Worm (Caenorhabditis elegans): ENCODE measurements around the gene C46C2.6.

DNA sequence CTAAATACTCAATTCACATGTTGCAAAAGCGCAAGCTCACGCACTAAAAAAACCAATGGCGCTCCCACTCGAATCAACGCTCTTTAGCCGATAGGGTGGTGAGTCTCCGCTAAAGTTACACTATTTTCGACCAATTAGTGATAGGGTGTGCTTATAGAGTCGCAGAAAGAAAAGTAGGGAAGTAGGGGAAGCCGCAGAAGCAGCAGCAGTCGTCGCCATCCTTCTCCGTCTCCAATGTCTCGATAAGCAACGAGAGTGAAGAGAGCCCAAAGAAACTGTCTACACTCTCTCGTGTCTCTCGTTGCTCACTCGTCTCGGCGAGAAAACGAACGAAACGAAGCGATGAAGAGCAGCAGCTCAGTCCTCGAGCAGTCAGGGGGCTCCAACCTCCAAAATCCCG, 15.5 kb upstream of the C46C2.6 start:
- no peak for TF ChIP-seq ztf-23 (GFP tag; IDR thresholded peaks at IDR 0.05)
- TF ChIP-seq klf-2 (GFP tag; conservative IDR thresholded peaks at IDR 0.05), result 0 out of 2 replicates have a peak, but pooled peaks have one; percentile 34
- no peak for TF ChIP-seq cog-1 (tag; optimal IDR thresholded peaks at IDR 0.05)
- TF ChIP-seq ref-1 (GFP tag; conservative IDR thresholded peaks at IDR 0.05), result no peak
- no peak for TF ChIP-seq flt-1 (GFP tag; IDR thresholded peaks at IDR 0.05)
- no peak for TF ChIP-seq med-1 (GFP tag; optimal IDR thresholded peaks at IDR 0.05; ENCODE audit: insufficient read depth)
- peak; percentile 91 for TF ChIP-seq ztf-29 (GFP tag; IDR thresholded peaks at IDR 0.05)
- TF ChIP-seq T22C8.4 (GFP tag; IDR thresholded peaks at IDR 0.05), result no peak
- TF ChIP-seq tab-1 (GFP tag; IDR thresholded peaks at IDR 0.05), result no peak
